In genomic region chr3L:8547104-8547523, dm6 we compare ENCODE assay signal across 1 fruit fly cellular context.
A peak's percentile ranks its signal among the peaks of the same experiment; 100 is the strongest.
TF ChIP-seq lines count a peak whose summit lies in the region.

No protein-coding gene starts in this region.

TF ChIP-seq in whole organism, embryonic, 481 proteins besides CTCF, POLR2A, EP300 and RAD21 (continued from another document and continues in another):
- TF ChIP-seq Trl (optimal IDR thresholded peaks at IDR 0.05; lab: Kevin White, UChicago) (no peak), Trl (GFP tag; optimal IDR thresholded peaks at IDR 0.05; lab: Kevin White, UChicago) (peak; percentile 70), zen2 (GFP tag; IDR thresholded peaks at IDR 0.05; lab: Robert Waterston, UW; ENCODE audit: partially characterized antibody) (no peak), Bgb (GFP tag; IDR thresholded peaks at IDR 0.05; lab: Robert Waterston, UW; ENCODE audit: partially characterized antibody) (no peak), vfl (GFP tag; optimal IDR thresholded peaks at IDR 0.05; lab: Kevin White, UChicago) (peak; percentile 65), fd64A (GFP tag; optimal IDR thresholded peaks at IDR 0.05; lab: Kevin White, UChicago) (peak; percentile 57), zfh1 (GFP tag; IDR thresholded peaks at IDR 0.05; lab: Robert Waterston, UW) (peak; percentile 82), CG17328 (GFP tag; IDR thresholded peaks at IDR 0.05; lab: Robert Waterston, UW) (peak; percentile 51; the same call in 1 of the 2 replicates), lov (optimal IDR thresholded peaks at IDR 0.05; lab: Kevin White, UChicago) (no peak), lov (GFP tag; IDR thresholded peaks at IDR 0.05; lab: Robert Waterston, UW) (0 out of 3 replicates have a peak, but pooled peaks have one; percentile 33), B-H1 (GFP tag; IDR thresholded peaks at IDR 0.05; lab: Robert Waterston, UW) (peak; percentile 73), CG8290 (GFP tag; optimal IDR thresholded peaks at IDR 0.05; lab: Kevin White, UChicago) (peak; percentile 55), CG8290 (tag; optimal IDR thresholded peaks at IDR 0.05; lab: Kevin White, UChicago) (peak in 1 of 2 experiments; percentile 71), CG9215 (GFP tag; IDR thresholded peaks at IDR 0.05; lab: Robert Waterston, UW) (peak; percentile 83), Meics (GFP tag; optimal IDR thresholded peaks at IDR 0.05; lab: Kevin White, UChicago) (peak; percentile 92), CG15601 (tag; optimal IDR thresholded peaks at IDR 0.05; lab: Kevin White, UChicago) (peak; percentile 75), CG2202 (tag; optimal IDR thresholded peaks at IDR 0.05; lab: Kevin White, UChicago) (peak; percentile 50), pros (GFP tag; optimal IDR thresholded peaks at IDR 0.05; lab: Kevin White, UChicago) (no peak), CG2889 (GFP tag; IDR thresholded peaks at IDR 0.05; lab: Robert Waterston, UW) (peak; percentile 58; the same call in 1 of the 3 replicates), CG11093 (GFP tag; IDR thresholded peaks at IDR 0.05; lab: Robert Waterston, UW) (peak; percentile 79; the same call in 2 of the 3 replicates), cg (GFP tag; optimal IDR thresholded peaks at IDR 0.05; lab: Kevin White, UChicago) (no peak), Optix (GFP tag; IDR thresholded peaks at IDR 0.05; lab: Robert Waterston, UW) (peak; percentile 46; the same call in 1 of the 3 replicates), aop (GFP tag; IDR thresholded peaks at IDR 0.05; lab: Robert Waterston, UW) (no peak), CG13424 (tag; optimal IDR thresholded peaks at IDR 0.05; lab: Kevin White, UChicago) (peak; percentile 90), sisA (GFP tag; IDR thresholded peaks at IDR 0.05; lab: Robert Waterston, UW) (peak; percentile 77), CG10565 (GFP tag; optimal IDR thresholded peaks at IDR 0.05; lab: Kevin White, UChicago) (peak; percentile 38), Nf-YA (GFP tag; IDR thresholded peaks at IDR 0.05; lab: Robert Waterston, UW) (peak; percentile 68; the same call in 1 of the 2 replicates), twi (tag; optimal IDR thresholded peaks at IDR 0.05; lab: Kevin White, UChicago) (peak; percentile 60), CG12769 (tag; optimal IDR thresholded peaks at IDR 0.05; lab: Kevin White, UChicago) (peak; percentile 85), HLH3B (GFP tag; IDR thresholded peaks at IDR 0.05; lab: Robert Waterston, UW) (peak; percentile 78), CG10462 (GFP tag; optimal IDR thresholded peaks at IDR 0.05; lab: Kevin White, UChicago) (peak; percentile 55), CG2116 (GFP tag; optimal IDR thresholded peaks at IDR 0.05; lab: Kevin White, UChicago) (peak; percentile 44), CG6683 (GFP tag; optimal IDR thresholded peaks at IDR 0.05; lab: Kevin White, UChicago) (peak; percentile 55), CG17829 (tag; optimal IDR thresholded peaks at IDR 0.05; lab: Kevin White, UChicago) (peak; percentile 85), CG12391 (tag; optimal IDR thresholded peaks at IDR 0.05; lab: Kevin White, UChicago) (peak; percentile 90), run (tag; optimal IDR thresholded peaks at IDR 0.05; lab: Kevin White, UChicago) (peak; percentile 79), fd102C (GFP tag; optimal IDR thresholded peaks at IDR 0.05; lab: Kevin White, UChicago) (no peak), CG6854 (GFP tag; optimal IDR thresholded peaks at IDR 0.05; lab: Kevin White, UChicago) (peak; percentile 83), Deaf1 (tag; optimal IDR thresholded peaks at IDR 0.05; lab: Kevin White, UChicago) (no peak), Tbp (GFP tag; optimal IDR thresholded peaks at IDR 0.05; lab: Kevin White, UChicago) (no peak), insv (GFP tag; optimal IDR thresholded peaks at IDR 0.05; lab: Kevin White, UChicago) (peak in 1 of 2 experiments; percentile 40), z (GFP tag; IDR thresholded peaks at IDR 0.05; lab: Robert Waterston, UW) (no peak), Hey (tag; optimal IDR thresholded peaks at IDR 0.05; lab: Kevin White, UChicago) (peak; percentile 10), stwl (tag; optimal IDR thresholded peaks at IDR 0.05; lab: Kevin White, UChicago) (no peak), CG16863 (GFP tag; optimal IDR thresholded peaks at IDR 0.05; lab: Kevin White, UChicago) (peak; percentile 75), CG7745 (tag; optimal IDR thresholded peaks at IDR 0.05; lab: Kevin White, UChicago) (no peak), Antp (GFP tag; optimal IDR thresholded peaks at IDR 0.05; lab: Kevin White, UChicago) (peak; percentile 69), dysf (GFP tag; IDR thresholded peaks at IDR 0.05; lab: Robert Waterston, UW) (peak; percentile 93), CG43689 (GFP tag; IDR thresholded peaks at IDR 0.05; lab: Robert Waterston, UW) (no peak), croc (GFP tag; conservative IDR thresholded peaks at IDR 0.05; lab: Robert Waterston, UW) (peak; percentile 62), BEAF-32 (GFP tag; optimal IDR thresholded peaks at IDR 0.05; lab: Kevin White, UChicago) (peak; percentile 2), gfzf (GFP tag; optimal IDR thresholded peaks at IDR 0.05; lab: Kevin White, UChicago) (no peak), pfk (GFP tag; optimal IDR thresholded peaks at IDR 0.05; lab: Kevin White, UChicago) (no peak), jumu (GFP tag; optimal IDR thresholded peaks at IDR 0.05; lab: Kevin White, UChicago) (peak; percentile 56), C15 (GFP tag; IDR thresholded peaks at IDR 0.05; lab: Robert Waterston, UW) (0 out of 3 replicates have a peak, but pooled peaks have one; percentile 39), CG7839 (tag; optimal IDR thresholded peaks at IDR 0.05; lab: Kevin White, UChicago) (peak; percentile 94), sob (GFP tag; IDR thresholded peaks at IDR 0.05; lab: Robert Waterston, UW) (peak; percentile 76), Adf1 (GFP tag; IDR thresholded peaks at IDR 0.05; lab: Robert Waterston, UW) (peak; percentile 85), CG2129 (GFP tag; IDR thresholded peaks at IDR 0.05; lab: Robert Waterston, UW; ENCODE audit: partially characterized antibody) (no peak), CG7928 (GFP tag; optimal IDR thresholded peaks at IDR 0.05; lab: Kevin White, UChicago) (peak; percentile 71), CG12155 (GFP tag; optimal IDR thresholded peaks at IDR 0.05; lab: Kevin White, UChicago) (peak; percentile 77), CkIIα-i1 (GFP tag; IDR thresholded peaks at IDR 0.05; lab: Robert Waterston, UW) (no peak), p53 (GFP tag; optimal IDR thresholded peaks at IDR 0.05; lab: Kevin White, UChicago) (no peak), dmrt99B (tag; optimal IDR thresholded peaks at IDR 0.05; lab: Kevin White, UChicago) (peak; percentile 92), CG14441 (GFP tag; IDR thresholded peaks at IDR 0.05; lab: Robert Waterston, UW) (peak; percentile 80), CG1647 (GFP tag; optimal IDR thresholded peaks at IDR 0.05; lab: Kevin White, UChicago) (peak; percentile 48), CG18476 (GFP tag; optimal IDR thresholded peaks at IDR 0.05; lab: Kevin White, UChicago) (peak; percentile 62), CG9932 (GFP tag; IDR thresholded peaks at IDR 0.05; lab: Robert Waterston, UW) (peak; percentile 87), Oaz (GFP tag; IDR thresholded peaks at IDR 0.05; lab: Robert Waterston, UW) (peak; percentile 54; the same call in 1 of the 2 replicates), CG34422 (GFP tag; IDR thresholded peaks at IDR 0.05; lab: Robert Waterston, UW) (peak; percentile 68; the same call in 2 of the 3 replicates), CG15073 (GFP tag; optimal IDR thresholded peaks at IDR 0.05; lab: Kevin White, UChicago) (peak; percentile 6), kah (GFP tag; optimal IDR thresholded peaks at IDR 0.05; lab: Kevin White, UChicago) (peak; percentile 48), CG11247 (GFP tag; IDR thresholded peaks at IDR 0.05; lab: Robert Waterston, UW) (peak; percentile 61; the same call in 1 of the 2 replicates), rib (GFP tag; IDR thresholded peaks at IDR 0.05; lab: Robert Waterston, UW) (peak; percentile 66), yki (optimal IDR thresholded peaks at IDR 0.05; lab: Kevin White, UChicago) (no peak), CG6813 (GFP tag; optimal IDR thresholded peaks at IDR 0.05; lab: Kevin White, UChicago) (peak; percentile 78), en (GFP tag; optimal IDR thresholded peaks at IDR 0.05; lab: Kevin White, UChicago) (peak; percentile 55), repo (GFP tag; optimal IDR thresholded peaks at IDR 0.05; lab: Kevin White, UChicago) (peak; percentile 24), CG8359 (GFP tag; optimal IDR thresholded peaks at IDR 0.05; lab: Kevin White, UChicago; ENCODE audit: borderline replicate concordance) (peak; percentile 73), unc-4 (GFP tag; IDR thresholded peaks at IDR 0.05; lab: Robert Waterston, UW; ENCODE audit: partially characterized antibody) (no peak), Atf-2 (GFP tag; optimal IDR thresholded peaks at IDR 0.05; lab: Kevin White, UChicago) (peak; percentile 69), Max (GFP tag; optimal IDR thresholded peaks at IDR 0.05; lab: Kevin White, UChicago) (peak; percentile 51), CG11398 (GFP tag; optimal IDR thresholded peaks at IDR 0.05; lab: Kevin White, UChicago) (peak; percentile 8), gem (tag; optimal IDR thresholded peaks at IDR 0.05; lab: Kevin White, UChicago) (peak; percentile 94), CG7963 (GFP tag; IDR thresholded peaks at IDR 0.05; lab: Robert Waterston, UW; ENCODE audit: partially characterized antibody) (no peak), CG4424 (GFP tag; optimal IDR thresholded peaks at IDR 0.05; lab: Kevin White, UChicago) (peak; percentile 80), tio (GFP tag; optimal IDR thresholded peaks at IDR 0.05; lab: Kevin White, UChicago) (peak; percentile 88), Dp (GFP tag; optimal IDR thresholded peaks at IDR 0.05; lab: Kevin White, UChicago) (no peak), ac (GFP tag; optimal IDR thresholded peaks at IDR 0.05; lab: Kevin White, UChicago) (peak; percentile 58), Ada2b (GFP tag; IDR thresholded peaks at IDR 0.05; lab: Robert Waterston, UW) (peak; percentile 60), Scr (GFP tag; IDR thresholded peaks at IDR 0.05; lab: Robert Waterston, UW; ENCODE audit: partially characterized antibody) (no peak), bbx (GFP tag; IDR thresholded peaks at IDR 0.05; lab: Robert Waterston, UW; ENCODE audit: partially characterized antibody) (no peak), her (GFP tag; optimal IDR thresholded peaks at IDR 0.05; lab: Kevin White, UChicago) (peak; percentile 53), pita (GFP tag; optimal IDR thresholded peaks at IDR 0.05; lab: Kevin White, UChicago) (no peak), Ptx1 (GFP tag; IDR thresholded peaks at IDR 0.05; lab: Robert Waterston, UW) (peak; percentile 92), Rx (GFP tag; IDR thresholded peaks at IDR 0.05; lab: Robert Waterston, UW) (peak; percentile 70), pnt (GFP tag; optimal IDR thresholded peaks at IDR 0.05; lab: Kevin White, UChicago) (peak; percentile 66), CG17186 (GFP tag; optimal IDR thresholded peaks at IDR 0.05; lab: Kevin White, UChicago) (no peak), CG11456 (GFP tag; IDR thresholded peaks at IDR 0.05; lab: Robert Waterston, UW) (peak; percentile 82), NFAT (GFP tag; IDR thresholded peaks at IDR 0.05; lab: Robert Waterston, UW) (peak; percentile 76), oc (tag; optimal IDR thresholded peaks at IDR 0.05; lab: Kevin White, UChicago) (peak; percentile 85), CG7987 (GFP tag; optimal IDR thresholded peaks at IDR 0.05; lab: Kevin White, UChicago) (peak; percentile 53), Opbp (GFP tag; IDR thresholded peaks at IDR 0.05; lab: Robert Waterston, UW; ENCODE audit: partially characterized antibody) (no peak), CG17802 (tag; optimal IDR thresholded peaks at IDR 0.05; lab: Kevin White, UChicago) (peak; percentile 51), CG14050 (GFP tag; IDR thresholded peaks at IDR 0.05; lab: Robert Waterston, UW) (peak; percentile 61; the same call in 2 of the 3 replicates), dmrt11E (tag; optimal IDR thresholded peaks at IDR 0.05; lab: Kevin White, UChicago) (peak; percentile 74), otp (GFP tag; IDR thresholded peaks at IDR 0.05; lab: Robert Waterston, UW) (peak; percentile 80; the same call in 2 of the 3 replicates), CG12219 (GFP tag; optimal IDR thresholded peaks at IDR 0.05; lab: Kevin White, UChicago) (peak; percentile 82), CG1529 (GFP tag; optimal IDR thresholded peaks at IDR 0.05; lab: Kevin White, UChicago) (peak; percentile 77), NC2α (GFP tag; optimal IDR thresholded peaks at IDR 0.05; lab: Kevin White, UChicago) (peak; percentile 38), Drgx (GFP tag; IDR thresholded peaks at IDR 0.05; lab: Robert Waterston, UW) (peak; percentile 80), CoRest (tag; optimal IDR thresholded peaks at IDR 0.05; lab: Kevin White, UChicago) (peak; percentile 94), stc (GFP tag; IDR thresholded peaks at IDR 0.05; lab: Robert Waterston, UW) (peak; percentile 77), Bdp1 (GFP tag; optimal IDR thresholded peaks at IDR 0.05; lab: Kevin White, UChicago) (peak; percentile 65), CG31441 (GFP tag; IDR thresholded peaks at IDR 0.05; lab: Robert Waterston, UW) (peak; percentile 88), Hr39 (optimal IDR thresholded peaks at IDR 0.05; lab: Kevin White, UChicago) (no peak), CG2712 (tag; optimal IDR thresholded peaks at IDR 0.05; lab: Kevin White, UChicago) (peak; percentile 90), grn (GFP tag; optimal IDR thresholded peaks at IDR 0.05; lab: Kevin White, UChicago) (peak; percentile 22), CG34376 (GFP tag; optimal IDR thresholded peaks at IDR 0.05; lab: Kevin White, UChicago) (peak; percentile 77), CG18764 (GFP tag; optimal IDR thresholded peaks at IDR 0.05; lab: Kevin White, UChicago) (peak; percentile 58), eyg (GFP tag; optimal IDR thresholded peaks at IDR 0.05; lab: Kevin White, UChicago) (peak; percentile 58), Ets97D (GFP tag; optimal IDR thresholded peaks at IDR 0.05; lab: Kevin White, UChicago) (peak; percentile 50), lola (GFP tag; optimal IDR thresholded peaks at IDR 0.05; lab: Kevin White, UChicago) (peak in 1 of 3 experiments; percentile 76), cad (GFP tag; optimal IDR thresholded peaks at IDR 0.05; lab: Kevin White, UChicago) (no peak), Blimp-1 (GFP tag; optimal IDR thresholded peaks at IDR 0.05; lab: Kevin White, UChicago) (peak; percentile 85), CG13775 (GFP tag; optimal IDR thresholded peaks at IDR 0.05; lab: Kevin White, UChicago) (peak; percentile 81), tin (GFP tag; optimal IDR thresholded peaks at IDR 0.05; lab: Kevin White, UChicago) (peak; percentile 81), CG14014 (GFP tag; IDR thresholded peaks at IDR 0.05; lab: Robert Waterston, UW) (peak; percentile 79), Hr51 (GFP tag; optimal IDR thresholded peaks at IDR 0.05; lab: Kevin White, UChicago) (peak; percentile 71 to 91), CG32532 (GFP tag; IDR thresholded peaks at IDR 0.05; lab: Robert Waterston, UW) (peak; percentile 92)
